Fruit fly (Drosophila melanogaster) whole organism, adult: ENCODE data around the gene Pcd.

Experiments
- CG14711 ChIP-seq: fragments of 200-800 bp; sonication (Bioruptor generic); optimal IDR thresholded peaks from 2 replicates; lab custom pipeline; 2018; ENCODE audit warnings: missing biosample characterization, mild to moderate bottlenecking, missing genetic modification characterization, moderate library complexity
- CG5204 ChIP-seq: fragments of 200-800 bp; sonication (Bioruptor generic); optimal IDR thresholded peaks from 2 replicates; lab custom pipeline; 2016; ENCODE audit warnings: missing biosample characterization, missing genetic modification characterization
- CG7045 ChIP-seq: fragments of 200-800 bp; sonication (Bioruptor generic); optimal IDR thresholded peaks from 2 replicates; lab custom pipeline; 2017; ENCODE audit warnings: missing biosample characterization, mild to moderate bottlenecking, missing genetic modification characterization
- Mnt ChIP-seq: fragments of 200-800 bp; sonication (Bioruptor generic); optimal IDR thresholded peaks from 2 replicates; lab custom pipeline; 2016; ENCODE audit warnings: missing biosample characterization, mild to moderate bottlenecking, missing genetic modification characterization
- kay ChIP-seq: fragments of 200-800 bp; sonication (Bioruptor generic); peaks from one replicate; lab custom pipeline; 2016; ENCODE audit warnings: missing biosample characterization, missing genetic modification characterization, borderline replicate concordance
- tj ChIP-seq: fragments of 200-800 bp; sonication (Bioruptor generic); optimal IDR thresholded peaks from 3 replicates; lab custom pipeline; 2017; ENCODE audit warnings: missing biosample characterization, mild to moderate bottlenecking, missing genetic modification characterization, moderate library complexity

DNA sequence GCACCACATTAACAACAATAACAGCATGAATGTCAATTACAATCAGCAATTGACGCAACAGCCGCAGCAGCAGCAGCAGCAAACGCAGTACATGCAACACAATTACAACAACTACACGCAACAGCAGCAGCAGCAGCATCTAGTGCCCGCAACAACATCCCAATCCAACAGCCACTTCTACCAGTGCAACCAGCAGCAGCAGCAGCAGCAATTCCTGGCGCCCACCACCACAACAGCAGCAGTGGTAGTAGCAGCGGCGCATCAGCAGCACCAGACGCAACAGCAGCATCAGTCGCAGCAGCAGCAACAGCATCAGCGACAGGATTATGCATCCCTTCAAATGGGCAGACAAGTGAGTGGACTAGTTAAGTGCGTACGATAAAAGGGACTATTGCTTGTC is 44.3 kb downstream of the Pcd start:
- TF ChIP-seq CG14711 (no peak), kay (no peak), CG5204 (GFP tag; lab: Kevin White, UChicago) (no peak), Mnt (no peak), tj (GFP tag; lab: Kevin White, UChicago) (no peak), CG7045 (no peak)
